Fruit fly (Drosophila melanogaster) whole organism, embryonic: ENCODE measurements around the gene ETHR.
A peak's percentile ranks its signal among the peaks of the same experiment; 100 is the strongest.

Source experiments
- Aef1 ChIP-seq: fragments of 200-800 bp; sonication (Bioruptor generic); IDR thresholded peaks from 3 replicates; pipeline ENCODE4 v1.3.6; 2022; ENCODE audit warnings: missing biosample characterization, missing genetic modification characterization
- B-H1 ChIP-seq: fragments of 200-800 bp; sonication (Bioruptor generic); IDR thresholded peaks from 3 replicates; pipeline ENCODE4 v1.3.6; 2022; ENCODE audit warnings: missing biosample characterization, missing genetic modification characterization
- C15 ChIP-seq: fragments of 200-800 bp; sonication (Bioruptor generic); IDR thresholded peaks from 3 replicates; pipeline ENCODE4 v1.3.6; 2022; ENCODE audit warnings: missing biosample characterization, missing genetic modification characterization
- CG10543 ChIP-seq: fragments of 200-800 bp; sonication (Bioruptor generic); optimal IDR thresholded peaks from 3 replicates; lab custom pipeline; 2017; ENCODE audit warnings: missing biosample characterization, mild to moderate bottlenecking, missing genetic modification characterization, moderate library complexity
- CG16815 ChIP-seq: fragments of 200-800 bp; sonication (Bioruptor generic); optimal IDR thresholded peaks from 3 replicates; lab custom pipeline; 2017; ENCODE audit warnings: missing biosample characterization, mild to moderate bottlenecking, missing genetic modification characterization
- CG17359 ChIP-seq: fragments of 200-800 bp; sonication (Bioruptor generic); optimal IDR thresholded peaks from 3 replicates; lab custom pipeline; 2018; ENCODE audit warnings: missing biosample characterization, mild to moderate bottlenecking, missing genetic modification characterization, moderate library complexity
- CG1792 ChIP-seq: fragments of 200-800 bp; sonication (Bioruptor generic); optimal IDR thresholded peaks from 2 replicates; lab custom pipeline; 2016; ENCODE audit warnings: missing biosample characterization, missing genetic modification characterization
- CG2120 ChIP-seq: fragments of 200-800 bp; sonication (Bioruptor generic); optimal IDR thresholded peaks from 3 replicates; lab custom pipeline; 2016; ENCODE audit warnings: missing biosample characterization, missing genetic modification characterization
- CG34224 ChIP-seq: fragments of 200-800 bp; sonication (Bioruptor generic); IDR thresholded peaks from 3 replicates; pipeline ENCODE4 v1.3.6; 2022; ENCODE audit warnings: missing biosample characterization, missing genetic modification characterization; ENCODE audit not compliant: partially characterized antibody
- CG4854 ChIP-seq: fragments of 200-800 bp; sonication (Bioruptor generic); optimal IDR thresholded peaks from 2 replicates; lab custom pipeline; 2016; ENCODE audit warnings: missing biosample characterization, missing genetic modification characterization, inconsistent platforms
- CG6272 ChIP-seq: fragments of 200-800 bp; sonication (Bioruptor generic); IDR thresholded peaks from 2 replicates; pipeline ENCODE4 v1.3.6; 2022; ENCODE audit warnings: missing biosample characterization, missing genetic modification characterization
- CG6683 ChIP-seq: fragments of 200-800 bp; sonication (Bioruptor generic); optimal IDR thresholded peaks from 2 replicates; lab custom pipeline; 2017; ENCODE audit warnings: missing biosample characterization, mild to moderate bottlenecking, missing genetic modification characterization, missing genetic modification reagents
- CG7839 ChIP-seq: fragments of 200-800 bp; sonication (Bioruptor generic); optimal IDR thresholded peaks from 3 replicates; lab custom pipeline; 2018; ENCODE audit warnings: missing biosample characterization, mild to moderate bottlenecking, missing genetic modification characterization, moderate library complexity
- CG8765 ChIP-seq: fragments of 200-800 bp; sonication (Bioruptor generic); IDR thresholded peaks from 2 replicates; pipeline ENCODE4 v1.3.6; 2022; ENCODE audit warnings: missing biosample characterization, missing genetic modification characterization
- D19A ChIP-seq: fragments of 200-800 bp; optimal IDR thresholded peaks from 3 replicates; lab custom pipeline; 2019; ENCODE audit warnings: missing biosample characterization, mild to moderate bottlenecking, missing genetic modification characterization, moderate library complexity
- Dip3 ChIP-seq: fragments of 200-800 bp; sonication (Bioruptor generic); optimal IDR thresholded peaks from 3 replicates; lab custom pipeline; 2016; ENCODE audit warnings: missing biosample characterization, missing genetic modification characterization
- Dll ChIP-seq: fragments of 200-800 bp; sonication (Bioruptor generic); IDR thresholded peaks from 4 replicates; pipeline ENCODE4 v1.3.6; 2022; ENCODE audit warnings: missing biosample characterization, missing genetic modification characterization; ENCODE audit not compliant: partially characterized antibody
- Dref ChIP-seq: fragments of 200-800 bp; sonication (Bioruptor generic); IDR thresholded peaks from 2 replicates; pipeline ENCODE4 v1.3.6; 2022; ENCODE audit warnings: missing biosample characterization, missing genetic modification characterization
- E2f2 ChIP-seq: fragments of 200-800 bp; sonication (Bioruptor generic); IDR thresholded peaks from 2 replicates; pipeline ENCODE4 v1.3.6; 2022; ENCODE audit warnings: missing biosample characterization, missing genetic modification characterization
- Ets65A ChIP-seq: fragments of 200-800 bp; sonication (Bioruptor generic); peaks from one replicate; lab custom pipeline; 2016; ENCODE audit warnings: missing biosample characterization, missing genetic modification characterization
- Fer2 ChIP-seq: fragments of 200-800 bp; sonication (Bioruptor generic); optimal IDR thresholded peaks from 2 replicates; lab custom pipeline; 2018; ENCODE audit warnings: missing biosample characterization, mild to moderate bottlenecking, missing genetic modification characterization, moderate library complexity
- H15 ChIP-seq: fragments of 200-800 bp; sonication (Bioruptor generic); IDR thresholded peaks from 3 replicates; pipeline ENCODE4 v1.3.6; 2022; ENCODE audit warnings: missing biosample characterization, missing genetic modification characterization
- HHEX ChIP-seq: fragments of 200-800 bp; sonication (Bioruptor generic); optimal IDR thresholded peaks from 3 replicates; lab custom pipeline; 2017; ENCODE audit warnings: missing biosample characterization, mild to moderate bottlenecking, missing genetic modification characterization, missing genetic modification reagents
- HLH54F ChIP-seq: fragments of 200-800 bp; sonication (Bioruptor generic); optimal IDR thresholded peaks from 3 replicates; lab custom pipeline; 2016; ENCODE audit warnings: missing biosample characterization, missing genetic modification characterization
- HLHmδ ChIP-seq: fragments of 200-800 bp; sonication (Bioruptor generic); optimal IDR thresholded peaks from 2 replicates; lab custom pipeline; 2018; ENCODE audit warnings: missing biosample characterization, mild to moderate bottlenecking, missing genetic modification characterization, moderate library complexity
- Hr3 ChIP-seq: fragments of 200-800 bp; sonication (Bioruptor generic); optimal IDR thresholded peaks from 3 replicates; lab custom pipeline; 2016; ENCODE audit warnings: missing biosample characterization, missing genetic modification characterization
- MBD-R2 ChIP-seq: fragments of 200-800 bp; sonication (Bioruptor generic); IDR thresholded peaks from 2 replicates; pipeline ENCODE4 v1.3.6; 2022; ENCODE audit warnings: missing biosample characterization, missing genetic modification characterization
- MESR4 ChIP-seq: fragments of 200-800 bp; sonication (Bioruptor generic); optimal IDR thresholded peaks from 2 replicates; lab custom pipeline; 2018; ENCODE audit warnings: missing biosample characterization, mild to moderate bottlenecking, missing genetic modification characterization, moderate library complexity
- Mes4 ChIP-seq: fragments of 200-800 bp; sonication (Bioruptor generic); optimal IDR thresholded peaks from 2 replicates; lab custom pipeline; 2016; ENCODE audit warnings: missing biosample characterization, missing genetic modification characterization
- Mrtf ChIP-seq: fragments of 200-800 bp; sonication (Bioruptor generic); IDR thresholded peaks from 3 replicates; pipeline ENCODE4 v1.3.6; 2022; ENCODE audit warnings: missing biosample characterization, missing genetic modification characterization
- Pdp1 ChIP-seq, 2 experiments: fragments of 200-800 bp; sonication (Bioruptor generic); optimal IDR thresholded peaks; 3 replicates each; lab custom pipeline; 2016; ENCODE audit warnings: missing biosample characterization in 2 of 2, missing genetic modification characterization in 2 of 2, mild to moderate bottlenecking in 1 of 2, moderate library complexity in 1 of 2
- Poxn ChIP-seq: fragments of 200-800 bp; sonication (Bioruptor generic); IDR thresholded peaks from 2 replicates; pipeline ENCODE4 v1.3.6; 2022; ENCODE audit warnings: missing biosample characterization, missing genetic modification characterization
- bab2 ChIP-seq: fragments of 200-800 bp; sonication (Bioruptor generic); optimal IDR thresholded peaks from 2 replicates; lab custom pipeline; 2016; ENCODE audit warnings: missing biosample characterization, missing genetic modification characterization
- chm ChIP-seq: fragments of 200-800 bp; sonication (Bioruptor generic); IDR thresholded peaks from 2 replicates; pipeline ENCODE4 v1.3.6; 2022; ENCODE audit warnings: missing biosample characterization, missing genetic modification characterization
- da ChIP-seq: fragments of 200-800 bp; sonication (Bioruptor generic); optimal IDR thresholded peaks from 2 replicates; lab custom pipeline; 2016; ENCODE audit warnings: missing biosample characterization, missing genetic modification characterization
- dati ChIP-seq: fragments of 200-800 bp; sonication (Bioruptor generic); IDR thresholded peaks from 2 replicates; pipeline ENCODE4 v1.3.6; 2022; ENCODE audit warnings: missing biosample characterization, missing genetic modification characterization
- dpn ChIP-seq, 2 experiments: fragments of 200-800 bp; sonication (Bioruptor generic); optimal IDR thresholded peaks; 3 replicates each; lab custom pipeline; 2016; ENCODE audit warnings: missing biosample characterization in 2 of 2, missing genetic modification characterization in 2 of 2
- fd64A ChIP-seq: fragments of 200-800 bp; sonication (Bioruptor generic); optimal IDR thresholded peaks from 3 replicates; lab custom pipeline; 2018; ENCODE audit warnings: missing biosample characterization, mild to moderate bottlenecking, missing genetic modification characterization
- gfzf ChIP-seq: fragments of 200-800 bp; sonication (Bioruptor generic); optimal IDR thresholded peaks from 2 replicates; lab custom pipeline; 2016; ENCODE audit warnings: missing biosample characterization, mild to moderate bottlenecking, missing genetic modification characterization, moderate library complexity
- jigr1 ChIP-seq: fragments of 200-800 bp; sonication (Bioruptor generic); IDR thresholded peaks from 3 replicates; pipeline ENCODE4 v1.3.6; 2022; ENCODE audit warnings: missing biosample characterization, missing genetic modification characterization
- nerfin-2 ChIP-seq: fragments of 200-800 bp; sonication (Bioruptor generic); IDR thresholded peaks from 2 replicates; pipeline ENCODE4 v1.3.6; 2022; ENCODE audit warnings: missing biosample characterization, missing genetic modification characterization; ENCODE audit not compliant: partially characterized antibody
- pzg ChIP-seq: fragments of 200-800 bp; sonication (Bioruptor generic); optimal IDR thresholded peaks from 3 replicates; lab custom pipeline; 2018; ENCODE audit warnings: missing biosample characterization, mild to moderate bottlenecking, missing genetic modification characterization, moderate library complexity
- ranshi ChIP-seq: fragments of 200-800 bp; sonication (Bioruptor generic); IDR thresholded peaks from 2 replicates; pipeline ENCODE4 v1.3.6; 2022; ENCODE audit warnings: missing biosample characterization, missing genetic modification characterization
- ro ChIP-seq: fragments of 200-800 bp; sonication (Bioruptor generic); IDR thresholded peaks from 2 replicates; pipeline ENCODE4 v1.3.6; 2022; ENCODE audit warnings: missing biosample characterization, missing genetic modification characterization
- sd ChIP-seq: fragments of 200-800 bp; sonication (Bioruptor generic); optimal IDR thresholded peaks from 3 replicates; lab custom pipeline; 2018; ENCODE audit warnings: missing biosample characterization, mild to moderate bottlenecking, missing genetic modification characterization, moderate library complexity
- sima ChIP-seq: fragments of 200-800 bp; sonication (Bioruptor generic); optimal IDR thresholded peaks from 2 replicates; lab custom pipeline; 2016; ENCODE audit warnings: missing biosample characterization, missing genetic modification characterization
- stc ChIP-seq: fragments of 200-800 bp; sonication (Bioruptor generic); IDR thresholded peaks from 2 replicates; pipeline ENCODE4 v1.3.6; 2022; ENCODE audit warnings: missing biosample characterization, missing genetic modification characterization
- toy ChIP-seq: fragments of 200-800 bp; sonication (Bioruptor generic); IDR thresholded peaks from 2 replicates; pipeline ENCODE4 v1.3.6; 2022; ENCODE audit warnings: missing biosample characterization, missing genetic modification characterization
- tx ChIP-seq: fragments of 200-800 bp; sonication (Bioruptor generic); optimal IDR thresholded peaks from 2 replicates; lab custom pipeline; 2016; ENCODE audit warnings: missing biosample characterization, missing genetic modification characterization
- usp ChIP-seq: fragments of >200 bp; optimal IDR thresholded peaks from 2 replicates; lab custom pipeline; 2017; ENCODE audit warnings: missing biosample characterization, missing genetic modification characterization
- yki ChIP-seq: fragments of >200 bp; optimal IDR thresholded peaks from 3 replicates; lab custom pipeline; 2018

The ETHR gene

DNA sequence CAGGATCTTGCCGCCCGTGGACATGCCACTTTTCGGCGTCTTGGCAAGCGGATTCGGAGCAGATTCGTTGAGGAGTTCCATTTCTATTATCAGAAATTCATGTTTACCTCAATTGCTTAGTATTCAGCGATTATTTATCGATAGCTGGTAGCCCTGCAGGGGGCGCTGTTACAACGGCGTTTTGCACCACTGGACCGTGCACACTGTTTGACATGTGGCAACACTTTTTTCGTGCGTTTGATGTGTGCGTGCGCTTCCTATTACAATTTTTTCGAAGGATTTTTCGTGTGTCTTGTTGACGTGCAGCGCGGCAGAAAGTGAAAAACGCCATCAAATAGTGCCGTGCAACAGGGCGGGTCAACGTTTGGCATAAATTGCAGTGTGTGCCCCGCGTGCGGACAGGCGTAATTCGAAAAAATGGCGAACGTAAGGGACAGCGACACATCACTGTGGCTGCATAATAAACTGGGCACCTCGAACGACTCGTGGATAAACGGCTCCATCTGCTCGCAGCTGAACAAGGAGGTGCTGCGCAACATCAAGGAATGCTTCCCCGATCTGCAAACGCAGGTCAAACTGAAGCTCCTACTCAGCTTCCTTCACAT lies 23.3 kb upstream of the ETHR start, which contains the start of the genes CG3337 and Nelf-A (continued):
- peak; percentile 79 to 87 for TF ChIP-seq dpn (GFP tag; optimal IDR thresholded peaks at IDR 0.05; lab: Kevin White, UChicago)
- no peak for TF ChIP-seq sd (tag; lab: Kevin White, UChicago)
- no peak for TF ChIP-seq yki (lab: Kevin White, UChicago)
- TF ChIP-seq E2f2 (GFP tag; lab: Robert Waterston, UW) = peak; percentile 68
- no peak for TF ChIP-seq toy (GFP tag; lab: Robert Waterston, UW)
- TF ChIP-seq Hr3 (GFP tag; lab: Kevin White, UChicago) = peak; percentile 50
- TF ChIP-seq CG2120 = peak; percentile 86
- no peak for TF ChIP-seq dati
- TF ChIP-seq chm (GFP tag; lab: Robert Waterston, UW) = peak; percentile 56
- TF ChIP-seq HHEX (GFP tag; lab: Kevin White, UChicago) = peak; percentile 64
- TF ChIP-seq bab2 = peak; percentile 66
- peak; percentile 67 for TF ChIP-seq Mes4 (GFP tag; lab: Kevin White, UChicago)
- peak; percentile 79 for TF ChIP-seq Dip3 (GFP tag; lab: Kevin White, UChicago)
- peak; percentile 40 for TF ChIP-seq da (GFP tag; lab: Kevin White, UChicago)
- TF ChIP-seq C15 (GFP tag; lab: Robert Waterston, UW) = no peak
- no peak for TF ChIP-seq Poxn
- TF ChIP-seq nerfin-2 (GFP tag; lab: Robert Waterston, UW) = peak; percentile 79
- peak; percentile 66 for TF ChIP-seq CG6272 (GFP tag; lab: Robert Waterston, UW)
- no peak for TF ChIP-seq jigr1 (GFP tag; lab: Robert Waterston, UW)
- TF ChIP-seq CG34224 (GFP tag; lab: Robert Waterston, UW) = peak; percentile 82
- no peak for TF ChIP-seq D19A (tag; lab: Kevin White, UChicago)
- TF ChIP-seq CG16815 (GFP tag; lab: Kevin White, UChicago) = peak; percentile 55
- peak; percentile 42; the same call in 1 of the 3 replicates for TF ChIP-seq B-H1 (GFP tag; lab: Robert Waterston, UW)
- TF ChIP-seq Dref (GFP tag; lab: Robert Waterston, UW) = peak; percentile 98
- peak; percentile 58 for TF ChIP-seq tx
- peak; percentile 60; the same call in 2 of the 3 replicates for TF ChIP-seq Mrtf
- peak; percentile 69 for TF ChIP-seq Dll (GFP tag; lab: Robert Waterston, UW)
- no peak for TF ChIP-seq fd64A (GFP tag; lab: Kevin White, UChicago)
- no peak for TF ChIP-seq usp (GFP tag; lab: Kevin White, UChicago)
- TF ChIP-seq Aef1 (GFP tag; lab: Robert Waterston, UW) = peak; percentile 56; the same call in 2 of the 3 replicates
- peak; percentile 69 to 71 for TF ChIP-seq Pdp1 (GFP tag; optimal IDR thresholded peaks at IDR 0.05; lab: Kevin White, UChicago)
- TF ChIP-seq gfzf (GFP tag; lab: Kevin White, UChicago) = peak; percentile 39
- TF ChIP-seq CG8765 (GFP tag; lab: Robert Waterston, UW) = peak; percentile 41; the same call in 1 of the 2 replicates
- peak; percentile 90 for TF ChIP-seq HLH54F (GFP tag; lab: Kevin White, UChicago)
- TF ChIP-seq MBD-R2 = peak; percentile 98
- peak; percentile 46; the same call in 1 of the 3 replicates for TF ChIP-seq H15
- TF ChIP-seq ro (GFP tag; lab: Robert Waterston, UW) = no peak
- no peak for TF ChIP-seq CG6683
- peak; percentile 54 for TF ChIP-seq CG17359 (tag; lab: Kevin White, UChicago)
- TF ChIP-seq pzg (GFP tag; lab: Kevin White, UChicago) = peak; percentile 97
- peak; percentile 71 for TF ChIP-seq CG1792 (GFP tag; lab: Kevin White, UChicago)
- peak; percentile 63 for TF ChIP-seq ranshi (GFP tag; lab: Robert Waterston, UW)
- TF ChIP-seq CG4854 (GFP tag; lab: Kevin White, UChicago) = peak; percentile 48
- peak; percentile 23; the same call in 1 of the 2 replicates for TF ChIP-seq stc (GFP tag; lab: Robert Waterston, UW)
- peak; percentile 67 for TF ChIP-seq HLHmδ
- peak; percentile 79 for TF ChIP-seq CG10543
- peak; percentile 98 for TF ChIP-seq Ets65A
- TF ChIP-seq sima = no peak
- TF ChIP-seq Fer2 (tag; lab: Kevin White, UChicago) = no peak
- peak; percentile 44 for TF ChIP-seq CG7839 (tag; lab: Kevin White, UChicago)
- peak; percentile 95 for TF ChIP-seq MESR4 (GFP tag; lab: Kevin White, UChicago)
